Fruit fly (Drosophila melanogaster): ENCODE measurements around the gene CG42752.

DNA sequence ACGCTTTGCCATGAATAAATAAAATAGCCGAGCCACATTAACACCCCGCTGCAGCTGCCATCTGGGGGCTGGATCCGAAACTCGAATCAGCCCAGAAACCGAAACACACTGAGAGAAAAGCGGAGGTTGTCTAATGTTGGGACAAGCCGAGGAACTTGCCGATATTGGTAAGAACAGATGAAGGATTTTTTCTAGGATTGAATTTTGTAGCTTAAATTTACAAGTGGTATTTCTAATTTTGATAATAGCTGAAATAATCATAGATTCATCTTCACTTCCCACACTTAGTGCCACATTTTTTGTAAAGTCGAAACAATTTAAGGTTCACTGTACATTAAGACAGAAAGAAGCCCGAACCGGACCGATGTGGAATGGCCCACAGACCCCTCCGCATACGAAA lies 12.1 kb upstream of the CG42752 start:
- TF ChIP-seq CTCF (optimal IDR thresholded peaks at IDR 0.05) (no peak), CG8478 (optimal IDR thresholded peaks at IDR 0.05) (no peak)
